Fruit fly (Drosophila melanogaster) whole organism, embryonic: ENCODE results near the gene Moe.

Source experiments
- Atf3 ChIP-seq: fragments of 200-800 bp; sonication (Bioruptor generic); optimal IDR thresholded peaks from 3 replicates; lab custom pipeline; 2016; ENCODE audit warnings: missing biosample characterization, missing genetic modification characterization
- Awh ChIP-seq: fragments of 200-800 bp; sonication (Bioruptor generic); IDR thresholded peaks from 2 replicates; pipeline ENCODE4, ENCODE4 v1.3.6; 2022; ENCODE audit warnings: missing biosample characterization, missing genetic modification characterization
- CG12391 ChIP-seq: fragments of 200-800 bp; sonication (Bioruptor generic); optimal IDR thresholded peaks from 3 replicates; lab custom pipeline; 2018; ENCODE audit warnings: missing biosample characterization, mild to moderate bottlenecking, missing genetic modification characterization, moderate library complexity
- CG12769 ChIP-seq: fragments of 200-800 bp; sonication (Bioruptor generic); optimal IDR thresholded peaks from 2 replicates; lab custom pipeline; 2019; ENCODE audit warnings: missing biosample characterization, mild to moderate bottlenecking, missing genetic modification characterization, moderate library complexity
- CG13287 ChIP-seq: fragments of 200-800 bp; sonication (Bioruptor generic); IDR thresholded peaks from 2 replicates; pipeline ENCODE4 v1.3.6; 2022; ENCODE audit warnings: missing biosample characterization, missing genetic modification characterization; ENCODE audit not compliant: partially characterized antibody
- CG14441 ChIP-seq: fragments of 200-800 bp; sonication (Bioruptor generic); IDR thresholded peaks from 2 replicates; pipeline ENCODE4 v1.3.6; 2022; ENCODE audit warnings: missing biosample characterization, missing genetic modification characterization
- CG15269 ChIP-seq: fragments of 200-800 bp; sonication (Bioruptor generic); optimal IDR thresholded peaks from 2 replicates; lab custom pipeline; 2018; ENCODE audit warnings: missing biosample characterization, mild to moderate bottlenecking, missing genetic modification characterization, moderate library complexity
- CG1529 ChIP-seq: fragments of 200-800 bp; sonication (Bioruptor generic); optimal IDR thresholded peaks from 3 replicates; lab custom pipeline; 2018; ENCODE audit warnings: missing biosample characterization, missing genetic modification characterization
- CG16779 ChIP-seq: fragments of 200-800 bp; sonication (Bioruptor generic); IDR thresholded peaks from 2 replicates; pipeline ENCODE4 v1.3.6; 2022; ENCODE audit warnings: missing biosample characterization, missing genetic modification characterization
- CG17829 ChIP-seq: fragments of 200-800 bp; optimal IDR thresholded peaks from 2 replicates; lab custom pipeline; 2019; ENCODE audit warnings: missing biosample characterization, mild to moderate bottlenecking, missing genetic modification characterization, moderate library complexity
- CG3163 ChIP-seq: fragments of 200-800 bp; sonication (Bioruptor generic); optimal IDR thresholded peaks from 3 replicates; lab custom pipeline; 2016; ENCODE audit warnings: missing biosample characterization, missing genetic modification characterization
- CG32767 ChIP-seq: fragments of 200-800 bp; sonication (Bioruptor generic); IDR thresholded peaks from 2 replicates; pipeline ENCODE4 v1.3.6; 2022; ENCODE audit warnings: missing biosample characterization, missing genetic modification characterization
- CG3407 ChIP-seq: fragments of 200-800 bp; sonication (Bioruptor generic); optimal IDR thresholded peaks from 2 replicates; lab custom pipeline; 2018; ENCODE audit warnings: missing biosample characterization, mild to moderate bottlenecking, missing genetic modification characterization
- CG4328 ChIP-seq: fragments of 200-800 bp; sonication (Bioruptor generic); optimal IDR thresholded peaks from 3 replicates; lab custom pipeline; 2017; ENCODE audit warnings: missing biosample characterization, missing genetic modification reagents, missing genetic modification characterization
- CG6689 ChIP-seq: fragments of 200-800 bp; sonication (Bioruptor generic); IDR thresholded peaks from 2 replicates; pipeline ENCODE4 v1.3.6; 2022; ENCODE audit warnings: missing biosample characterization, missing genetic modification characterization
- CG6813 ChIP-seq: fragments of 200-800 bp; sonication (Bioruptor generic); optimal IDR thresholded peaks from 2 replicates; lab custom pipeline; 2017; ENCODE audit warnings: missing biosample characterization, missing genetic modification characterization, mild to moderate bottlenecking, moderate library complexity, missing genetic modification reagents
- CG7839 ChIP-seq: fragments of 200-800 bp; sonication (Bioruptor generic); optimal IDR thresholded peaks from 3 replicates; lab custom pipeline; 2018; ENCODE audit warnings: missing biosample characterization, mild to moderate bottlenecking, missing genetic modification characterization, moderate library complexity
- CG7963 ChIP-seq: fragments of 200-800 bp; sonication (Bioruptor generic); IDR thresholded peaks from 3 replicates; pipeline ENCODE4 v1.3.6; 2022; ENCODE audit warnings: missing biosample characterization, missing genetic modification characterization; ENCODE audit not compliant: partially characterized antibody
- CG7987 ChIP-seq: fragments of 200-800 bp; sonication (Bioruptor generic); optimal IDR thresholded peaks from 2 replicates; lab custom pipeline; 2018; ENCODE audit warnings: missing biosample characterization, mild to moderate bottlenecking, missing genetic modification characterization, moderate library complexity
- CG8924 ChIP-seq: fragments of 200-800 bp; optimal IDR thresholded peaks from 3 replicates; lab custom pipeline; 2019; ENCODE audit warnings: missing biosample characterization, mild to moderate bottlenecking, missing genetic modification characterization, moderate library complexity
- CG9797 ChIP-seq: fragments of 200-800 bp; sonication (Bioruptor generic); optimal IDR thresholded peaks from 3 replicates; lab custom pipeline; 2018; ENCODE audit warnings: missing biosample characterization, mild to moderate bottlenecking, missing genetic modification characterization
- Camta ChIP-seq: fragments of 200-800 bp; sonication (Bioruptor generic); optimal IDR thresholded peaks from 2 replicates; lab custom pipeline; 2016; ENCODE audit warnings: missing biosample characterization, missing genetic modification characterization
- Eip74EF ChIP-seq, 2 experiments: fragments of 200-800 bp in 1 of 2; fragments of >200 bp in 1 of 2; sonication (Bioruptor generic) in 1 of 2; optimal IDR thresholded peaks; 2 replicates each; lab custom pipeline; 2017 to 2019; ENCODE audit warnings: missing biosample characterization in 2 of 2, missing genetic modification characterization in 2 of 2, mild to moderate bottlenecking in 1 of 2, moderate library complexity in 1 of 2
- Jarid2 ChIP-seq: fragments of 200-800 bp; sonication (Bioruptor generic); optimal IDR thresholded peaks from 3 replicates; lab custom pipeline; 2017; ENCODE audit warnings: mild to moderate bottlenecking, missing biosample characterization, missing genetic modification reagents, missing genetic modification characterization
- Meics ChIP-seq: fragments of 200-800 bp; sonication (Bioruptor generic); optimal IDR thresholded peaks from 2 replicates; lab custom pipeline; 2017; ENCODE audit warnings: missing biosample characterization, mild to moderate bottlenecking, missing genetic modification characterization
- Stat92E ChIP-seq, 3 experiments: fragments of >200 bp in 2 of 3; fragments of 200-800 bp in 1 of 3; sonication (Bioruptor generic) in 1 of 3; optimal IDR thresholded peaks; 2 replicates each; lab custom pipeline; 2017 to 2019; ENCODE audit warnings: missing biosample characterization in 3 of 3, missing genetic modification characterization in 3 of 3, mild to moderate bottlenecking in 1 of 3, moderate library complexity in 1 of 3
- abd-A ChIP-seq: fragments of 200-800 bp; sonication (Bioruptor generic); optimal IDR thresholded peaks from 3 replicates; lab custom pipeline; 2019; ENCODE audit warnings: missing biosample characterization, mild to moderate bottlenecking, missing genetic modification characterization, moderate library complexity
- chm ChIP-seq: fragments of 200-800 bp; sonication (Bioruptor generic); IDR thresholded peaks from 2 replicates; pipeline ENCODE4 v1.3.6; 2022; ENCODE audit warnings: missing biosample characterization, missing genetic modification characterization
- ci ChIP-seq: fragments of 200-800 bp; sonication (Bioruptor generic); IDR thresholded peaks from 3 replicates; pipeline ENCODE4 v1.3.6; 2022; ENCODE audit warnings: missing biosample characterization, missing genetic modification characterization
- crol ChIP-seq: fragments of 200-800 bp; sonication (Bioruptor generic); IDR thresholded peaks from 2 replicates; pipeline ENCODE4 v1.3.6; 2022; ENCODE audit warnings: missing biosample characterization, missing genetic modification characterization
- danr ChIP-seq: fragments of 200-800 bp; sonication (Bioruptor generic); IDR thresholded peaks from 2 replicates; pipeline ENCODE4 v1.3.6; 2022; ENCODE audit warnings: missing biosample characterization, missing genetic modification characterization
- dm ChIP-seq: fragments of 200-800 bp; sonication (Bioruptor generic); optimal IDR thresholded peaks from 3 replicates; lab custom pipeline; 2016; ENCODE audit warnings: missing biosample characterization, missing genetic modification characterization
- eve ChIP-seq, 2 experiments: fragments of >200 bp; optimal IDR thresholded peaks; 2 replicates each; lab custom pipeline; 2017; ENCODE audit warnings: missing biosample characterization in 2 of 2, missing genetic modification characterization in 2 of 2
- fd64A ChIP-seq: fragments of 200-800 bp; sonication (Bioruptor generic); optimal IDR thresholded peaks from 3 replicates; lab custom pipeline; 2018; ENCODE audit warnings: missing biosample characterization, mild to moderate bottlenecking, missing genetic modification characterization
- hth ChIP-seq: fragments of >200 bp; optimal IDR thresholded peaks from 2 replicates; lab custom pipeline; 2017; ENCODE audit warnings: inconsistent platforms
- insv ChIP-seq, 2 experiments: fragments of 200-800 bp; sonication (Bioruptor generic); optimal IDR thresholded peaks; 3 replicates each; lab custom pipeline; 2016 to 2018; ENCODE audit warnings: missing biosample characterization in 2 of 2, missing genetic modification characterization in 2 of 2
- lbe ChIP-seq: fragments of 200-800 bp; sonication (Bioruptor generic); optimal IDR thresholded peaks from 2 replicates; lab custom pipeline; 2016; ENCODE audit warnings: missing biosample characterization, mild to moderate bottlenecking, missing genetic modification characterization
- mirr ChIP-seq: fragments of 200-800 bp; sonication (Bioruptor generic); optimal IDR thresholded peaks from 3 replicates; lab custom pipeline; 2018; ENCODE audit warnings: missing biosample characterization, mild to moderate bottlenecking, missing genetic modification characterization
- oc ChIP-seq: fragments of 200-800 bp; sonication (Bioruptor generic); optimal IDR thresholded peaks from 2 replicates; lab custom pipeline; 2018; ENCODE audit warnings: missing biosample characterization, mild to moderate bottlenecking, missing genetic modification characterization, moderate library complexity
- pan ChIP-seq, 4 experiments: fragments of >200 bp in 3 of 4; fragments of 200-800 bp in 1 of 4; sonication (Bioruptor generic) in 1 of 4; optimal IDR thresholded peaks in 3 of 4; IDR thresholded peaks in 1 of 4; 2 replicates each; pipeline versions ENCODE4 v1.3.6 to Lab custom; 2017 to 2022; ENCODE audit warnings: missing biosample characterization in 2 of 4, missing genetic modification characterization in 2 of 4, mixed read lengths in 1 of 4
- row ChIP-seq: fragments of 200-800 bp; sonication (Bioruptor generic); IDR thresholded peaks from 3 replicates; pipeline ENCODE4 v1.3.6; 2022; ENCODE audit warnings: missing biosample characterization, missing genetic modification characterization
- sens ChIP-seq: fragments of 200-800 bp; sonication (Bioruptor generic); peaks from one replicate; lab custom pipeline; 2016; ENCODE audit warnings: missing biosample characterization, missing genetic modification characterization
- seq ChIP-seq: fragments of 200-800 bp; sonication (Bioruptor generic); IDR thresholded peaks from 2 replicates; pipeline ENCODE4 v1.3.6; 2022; ENCODE audit warnings: missing biosample characterization, missing genetic modification characterization
- sqz ChIP-seq: fragments of 200-800 bp; sonication (Bioruptor generic); optimal IDR thresholded peaks from 3 replicates; lab custom pipeline; 2018; ENCODE audit warnings: missing biosample characterization, mild to moderate bottlenecking, missing genetic modification characterization
- tin ChIP-seq: fragments of 200-800 bp; sonication (Bioruptor generic); optimal IDR thresholded peaks from 3 replicates; lab custom pipeline; 2016; ENCODE audit warnings: missing biosample characterization, missing genetic modification characterization
- unc-4 ChIP-seq: fragments of 200-800 bp; sonication (Bioruptor generic); IDR thresholded peaks from 2 replicates; pipeline ENCODE4 v1.3.6; 2022; ENCODE audit warnings: missing biosample characterization, missing genetic modification characterization; ENCODE audit not compliant: partially characterized antibody
- unpg ChIP-seq: fragments of 200-800 bp; sonication (Bioruptor generic); optimal IDR thresholded peaks from 3 replicates; lab custom pipeline; 2018; ENCODE audit warnings: missing biosample characterization, mild to moderate bottlenecking, missing genetic modification characterization, moderate library complexity
- zen ChIP-seq: fragments of 200-800 bp; sonication (Bioruptor generic); optimal IDR thresholded peaks from 3 replicates; lab custom pipeline; 2018; ENCODE audit warnings: missing biosample characterization, mild to moderate bottlenecking, missing genetic modification characterization, moderate library complexity
- zfh2 ChIP-seq: fragments of 200-800 bp; sonication (Bioruptor generic); optimal IDR thresholded peaks from 2 replicates; lab custom pipeline; 2016; ENCODE audit warnings: missing biosample characterization, missing genetic modification characterization

Gene Moe

DNA sequence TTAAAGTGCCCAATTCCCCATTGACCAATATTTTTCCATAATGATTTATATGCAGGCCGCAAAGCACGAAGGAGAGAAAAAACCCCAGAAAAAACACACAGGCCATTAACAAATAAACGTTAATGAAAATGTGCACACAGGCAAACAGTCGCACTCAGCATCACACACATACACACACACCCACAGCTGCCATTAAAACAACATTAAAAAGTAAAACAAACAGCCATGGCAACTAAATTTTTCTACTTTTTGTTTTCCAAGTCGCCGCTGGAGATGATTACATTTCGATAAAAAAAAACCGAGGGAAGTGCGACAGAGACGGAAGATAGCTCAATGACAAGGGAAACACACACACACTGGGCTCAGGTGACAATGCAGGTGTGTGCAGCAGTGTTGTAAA, 10.7 kb downstream of the Moe start (continued):
- no peak for TF ChIP-seq mirr (GFP tag; lab: Kevin White, UChicago)
- peak; percentile 28 for TF ChIP-seq CG15269 (tag; lab: Kevin White, UChicago)
- TF ChIP-seq Camta (GFP tag; lab: Kevin White, UChicago), result no peak
- TF ChIP-seq seq (GFP tag; lab: Robert Waterston, UW), result no peak
- no peak for TF ChIP-seq lbe (GFP tag; lab: Kevin White, UChicago)
- no peak for TF ChIP-seq CG16779
- TF ChIP-seq CG6813 (GFP tag; lab: Kevin White, UChicago), result peak; percentile 30
- TF ChIP-seq zfh2, result no peak
- TF ChIP-seq Meics (GFP tag; lab: Kevin White, UChicago), result no peak
- peak; percentile 65 for TF ChIP-seq chm
- no peak for TF ChIP-seq row
- TF ChIP-seq CG8924, result peak; percentile 10
- 0 out of 2 replicates have a peak, but pooled peaks have one; percentile 24 for TF ChIP-seq CG14441 (GFP tag; lab: Robert Waterston, UW)
- TF ChIP-seq insv (GFP tag; optimal IDR thresholded peaks at IDR 0.05; lab: Kevin White, UChicago), result no peak
- peak; percentile 64 for TF ChIP-seq sqz (GFP tag; lab: Kevin White, UChicago)
- no peak for TF ChIP-seq hth
- TF ChIP-seq Jarid2 (GFP tag; lab: Kevin White, UChicago), result no peak
- no peak for TF ChIP-seq oc (tag; lab: Kevin White, UChicago)
- TF ChIP-seq Atf3 (GFP tag; lab: Kevin White, UChicago), result no peak
- no peak for TF ChIP-seq pan (optimal IDR thresholded peaks at IDR 0.05; lab: Kevin White, UChicago)
- TF ChIP-seq pan (GFP tag; optimal IDR thresholded peaks at IDR 0.05 in 1 of 2, IDR thresholded peaks at IDR 0.05 in 1 of 2), result peak in 1 of 2 experiments; percentile 21
- no peak for TF ChIP-seq CG32767 (GFP tag; lab: Robert Waterston, UW)
- TF ChIP-seq CG13287, result no peak
- TF ChIP-seq crol (GFP tag; lab: Robert Waterston, UW), result no peak
- TF ChIP-seq CG1529, result peak; percentile 19
- no peak for TF ChIP-seq unc-4 (GFP tag; lab: Robert Waterston, UW)
- no peak for TF ChIP-seq eve (GFP tag; optimal IDR thresholded peaks at IDR 0.05; lab: Kevin White, UChicago)
- no peak for TF ChIP-seq CG9797 (GFP tag; lab: Kevin White, UChicago)
- no peak for TF ChIP-seq dm
- no peak for TF ChIP-seq CG12769 (tag; lab: Kevin White, UChicago)
- peak in 1 of 2 experiments; percentile 13 for TF ChIP-seq Eip74EF (GFP tag; optimal IDR thresholded peaks at IDR 0.05; lab: Kevin White, UChicago)
- TF ChIP-seq CG3407 (GFP tag; lab: Kevin White, UChicago), result peak; percentile 11
- TF ChIP-seq fd64A (GFP tag; lab: Kevin White, UChicago), result peak; percentile 36
- no peak for TF ChIP-seq CG3163 (GFP tag; lab: Kevin White, UChicago)
- 0 out of 2 replicates have a peak, but pooled peaks have one; percentile 5 for TF ChIP-seq CG6689 (GFP tag; lab: Robert Waterston, UW)
- TF ChIP-seq abd-A, result no peak
- no peak for TF ChIP-seq CG7839 (tag; lab: Kevin White, UChicago)
- peak; percentile 14 for TF ChIP-seq unpg (GFP tag; lab: Kevin White, UChicago)
- no peak for TF ChIP-seq Stat92E (GFP tag; optimal IDR thresholded peaks at IDR 0.05; lab: Kevin White, UChicago)
- TF ChIP-seq sens (GFP tag; lab: Kevin White, UChicago), result peak; percentile 61
- peak; percentile 65; the same call in 2 of the 3 replicates for TF ChIP-seq ci (GFP tag; lab: Robert Waterston, UW)
- TF ChIP-seq Awh, result peak; percentile 56; the same call in 1 of the 2 replicates
- TF ChIP-seq tin, result no peak
- no peak for TF ChIP-seq CG4328
- no peak for TF ChIP-seq CG7963 (GFP tag; lab: Robert Waterston, UW)
- no peak for TF ChIP-seq CG17829
- no peak for TF ChIP-seq danr (GFP tag; lab: Robert Waterston, UW)
- peak; percentile 2 for TF ChIP-seq CG7987 (GFP tag; lab: Kevin White, UChicago)
- TF ChIP-seq zen (tag; lab: Kevin White, UChicago), result peak; percentile 26
- TF ChIP-seq CG12391 (tag; lab: Kevin White, UChicago), result no peak
